Fruit fly (Drosophila melanogaster) whole organism, embryonic: Measurements from ENCODE around the gene CG14984.
A peak's percentile ranks its signal among the peaks of the same experiment; 100 is the strongest.

ENCODE experiments used
- Aef1 ChIP-seq: fragments of 200-800 bp; sonication (Bioruptor generic); IDR thresholded peaks from 3 replicates; pipeline ENCODE4 v1.3.6; 2022; ENCODE audit warnings: missing biosample characterization, missing genetic modification characterization
- C15 ChIP-seq: fragments of 200-800 bp; sonication (Bioruptor generic); IDR thresholded peaks from 3 replicates; pipeline ENCODE4 v1.3.6; 2022; ENCODE audit warnings: missing biosample characterization, missing genetic modification characterization
- CG10147 ChIP-seq: fragments of 200-800 bp; sonication (Bioruptor generic); optimal IDR thresholded peaks from 2 replicates; lab custom pipeline; 2019; ENCODE audit warnings: missing biosample characterization, mild to moderate bottlenecking, missing genetic modification characterization, moderate library complexity
- CG10267 ChIP-seq: fragments of 200-800 bp; sonication (Bioruptor generic); optimal IDR thresholded peaks from 2 replicates; lab custom pipeline; 2018; ENCODE audit warnings: missing biosample characterization, mild to moderate bottlenecking, missing genetic modification characterization, moderate library complexity
- CG10321 ChIP-seq: fragments of 200-800 bp; sonication (Bioruptor generic); IDR thresholded peaks from 2 replicates; pipeline ENCODE4 v1.3.6; 2022; ENCODE audit warnings: missing biosample characterization, missing genetic modification characterization
- CG10462 ChIP-seq: fragments of 200-800 bp; sonication (Bioruptor generic); optimal IDR thresholded peaks from 2 replicates; lab custom pipeline; 2016; ENCODE audit warnings: missing biosample characterization, missing genetic modification characterization
- CG10565 ChIP-seq: fragments of 200-800 bp; sonication (Bioruptor generic); optimal IDR thresholded peaks from 3 replicates; lab custom pipeline; 2016; ENCODE audit warnings: missing biosample characterization, mild to moderate bottlenecking, missing genetic modification characterization
- CG10979 ChIP-seq: fragments of 200-800 bp; sonication (Bioruptor generic); optimal IDR thresholded peaks from 2 replicates; lab custom pipeline; 2018; ENCODE audit warnings: missing biosample characterization, mild to moderate bottlenecking, missing genetic modification characterization, moderate library complexity
- CG12104 ChIP-seq: fragments of 200-800 bp; sonication (Bioruptor generic); optimal IDR thresholded peaks from 3 replicates; lab custom pipeline; 2016; ENCODE audit warnings: missing biosample characterization, missing genetic modification characterization
- CG12659 ChIP-seq: fragments of 200-800 bp; sonication (Bioruptor generic); optimal IDR thresholded peaks from 3 replicates; lab custom pipeline; 2017; ENCODE audit warnings: mild to moderate bottlenecking, missing biosample characterization, missing genetic modification reagents, missing genetic modification characterization
- CG14050 ChIP-seq: fragments of 200-800 bp; sonication (Bioruptor generic); IDR thresholded peaks from 3 replicates; pipeline ENCODE4 v1.3.6; 2022; ENCODE audit warnings: missing biosample characterization, missing genetic modification characterization
- CG14710 ChIP-seq: fragments of 200-800 bp; sonication (Bioruptor generic); optimal IDR thresholded peaks from 3 replicates; lab custom pipeline; 2019; ENCODE audit warnings: missing biosample characterization, mild to moderate bottlenecking, missing genetic modification characterization, moderate library complexity
- CG1529 ChIP-seq: fragments of 200-800 bp; sonication (Bioruptor generic); optimal IDR thresholded peaks from 3 replicates; lab custom pipeline; 2018; ENCODE audit warnings: missing biosample characterization, missing genetic modification characterization
- CG17359 ChIP-seq: fragments of 200-800 bp; sonication (Bioruptor generic); optimal IDR thresholded peaks from 3 replicates; lab custom pipeline; 2018; ENCODE audit warnings: missing biosample characterization, mild to moderate bottlenecking, missing genetic modification characterization, moderate library complexity
- CG17612 ChIP-seq: fragments of 200-800 bp; sonication (Bioruptor generic); IDR thresholded peaks from 2 replicates; pipeline ENCODE4 v1.3.6; 2022; ENCODE audit warnings: missing biosample characterization, missing genetic modification characterization
- CG17912 ChIP-seq: fragments of 200-800 bp; sonication (Bioruptor generic); optimal IDR thresholded peaks from 2 replicates; lab custom pipeline; 2018; ENCODE audit warnings: missing biosample characterization, mild to moderate bottlenecking, missing genetic modification characterization
- CG18599 ChIP-seq: fragments of 200-800 bp; sonication (Bioruptor generic); optimal IDR thresholded peaks from 3 replicates; lab custom pipeline; 2017; ENCODE audit warnings: missing biosample characterization, missing genetic modification characterization, mild to moderate bottlenecking, moderate library complexity, missing genetic modification reagents
- CG2116 ChIP-seq: fragments of 200-800 bp; sonication (Bioruptor generic); optimal IDR thresholded peaks from 3 replicates; lab custom pipeline; 2018; ENCODE audit warnings: missing biosample characterization, mild to moderate bottlenecking, missing genetic modification characterization
- CG2129 ChIP-seq: fragments of 200-800 bp; sonication (Bioruptor generic); IDR thresholded peaks from 2 replicates; pipeline ENCODE4 v1.3.6; 2022; ENCODE audit warnings: missing biosample characterization, missing genetic modification characterization; ENCODE audit not compliant: partially characterized antibody
- CG33213 ChIP-seq: fragments of 200-800 bp; sonication (Bioruptor generic); optimal IDR thresholded peaks from 3 replicates; lab custom pipeline; 2016; ENCODE audit warnings: missing biosample characterization, missing genetic modification characterization
- CG4282 ChIP-seq: fragments of 200-800 bp; sonication (Bioruptor generic); optimal IDR thresholded peaks from 2 replicates; lab custom pipeline; 2016; ENCODE audit warnings: missing biosample characterization, missing genetic modification characterization
- CG4820 ChIP-seq: fragments of 200-800 bp; sonication (Bioruptor generic); optimal IDR thresholded peaks from 3 replicates; lab custom pipeline; 2016; ENCODE audit warnings: missing biosample characterization, missing genetic modification characterization
- CG5953 ChIP-seq: fragments of 200-800 bp; sonication (Bioruptor generic); IDR thresholded peaks from 2 replicates; pipeline ENCODE4 v1.3.6; 2022; ENCODE audit warnings: missing biosample characterization, missing genetic modification characterization
- CG6272 ChIP-seq: fragments of 200-800 bp; sonication (Bioruptor generic); IDR thresholded peaks from 2 replicates; pipeline ENCODE4 v1.3.6; 2022; ENCODE audit warnings: missing biosample characterization, missing genetic modification characterization
- CG6683 ChIP-seq: fragments of 200-800 bp; sonication (Bioruptor generic); optimal IDR thresholded peaks from 2 replicates; lab custom pipeline; 2017; ENCODE audit warnings: missing biosample characterization, mild to moderate bottlenecking, missing genetic modification characterization, missing genetic modification reagents
- CG8388 ChIP-seq: fragments of 200-800 bp; sonication (Bioruptor generic); optimal IDR thresholded peaks from 2 replicates; lab custom pipeline; 2019; ENCODE audit warnings: missing biosample characterization, mild to moderate bottlenecking, missing genetic modification characterization, moderate library complexity
- CG9932 ChIP-seq: fragments of 200-800 bp; sonication (Bioruptor generic); IDR thresholded peaks from 2 replicates; pipeline ENCODE4 v1.3.6; 2022; ENCODE audit warnings: missing biosample characterization, missing genetic modification characterization
- D19B ChIP-seq: fragments of 200-800 bp; sonication (Bioruptor generic); optimal IDR thresholded peaks from 2 replicates; lab custom pipeline; 2017; ENCODE audit warnings: missing biosample characterization, mild to moderate bottlenecking, missing genetic modification characterization
- Dref ChIP-seq: fragments of 200-800 bp; sonication (Bioruptor generic); IDR thresholded peaks from 2 replicates; pipeline ENCODE4 v1.3.6; 2022; ENCODE audit warnings: missing biosample characterization, missing genetic modification characterization
- ERR ChIP-seq: fragments of 200-800 bp; sonication (Bioruptor generic); optimal IDR thresholded peaks from 2 replicates; lab custom pipeline; 2016; ENCODE audit warnings: missing biosample characterization, missing genetic modification characterization
- Gsc ChIP-seq: fragments of 200-800 bp; sonication (Bioruptor generic); IDR thresholded peaks from 2 replicates; pipeline ENCODE4 v1.3.6; 2022; ENCODE audit warnings: missing biosample characterization, missing genetic modification characterization
- H2.0 ChIP-seq: fragments of 200-800 bp; sonication (Bioruptor generic); IDR thresholded peaks from 2 replicates; pipeline ENCODE4 v1.3.6; 2022; ENCODE audit warnings: missing biosample characterization, missing genetic modification characterization
- NC2α ChIP-seq: fragments of 200-800 bp; sonication (Bioruptor generic); optimal IDR thresholded peaks from 2 replicates; lab custom pipeline; 2016; ENCODE audit warnings: missing biosample characterization, missing genetic modification characterization
- Nf-YC ChIP-seq: fragments of 200-800 bp; optimal IDR thresholded peaks from 3 replicates; lab custom pipeline; 2019; ENCODE audit warnings: missing biosample characterization, mild to moderate bottlenecking, missing genetic modification characterization, moderate library complexity
- Scr ChIP-seq: fragments of 200-800 bp; sonication (Bioruptor generic); IDR thresholded peaks from 2 replicates; pipeline ENCODE4 v1.3.6; 2022; ENCODE audit warnings: missing biosample characterization, missing genetic modification characterization; ENCODE audit not compliant: partially characterized antibody
- Sry-δ ChIP-seq: fragments of 200-800 bp; sonication (Bioruptor generic); optimal IDR thresholded peaks from 2 replicates; lab custom pipeline; 2016; ENCODE audit warnings: missing biosample characterization, missing genetic modification characterization
- Ssrp ChIP-seq: fragments of 200-800 bp; sonication (Bioruptor generic); optimal IDR thresholded peaks from 2 replicates; lab custom pipeline; 2018; ENCODE audit warnings: missing biosample characterization, mild to moderate bottlenecking, missing genetic modification characterization, moderate library complexity
- TFAM ChIP-seq: fragments of 200-800 bp; sonication (Bioruptor generic); optimal IDR thresholded peaks from 2 replicates; lab custom pipeline; 2017; ENCODE audit warnings: missing biosample characterization, missing genetic modification characterization, inconsistent platforms
- az2 ChIP-seq: fragments of 200-800 bp; sonication (Bioruptor generic); optimal IDR thresholded peaks from 3 replicates; lab custom pipeline; 2016; ENCODE audit warnings: missing biosample characterization, missing genetic modification characterization
- br ChIP-seq: fragments of >200 bp; optimal IDR thresholded peaks from 2 replicates; lab custom pipeline; 2017
- cg ChIP-seq: fragments of 200-800 bp; sonication (Bioruptor generic); optimal IDR thresholded peaks from 3 replicates; lab custom pipeline; 2019; ENCODE audit warnings: missing biosample characterization, mild to moderate bottlenecking, missing genetic modification characterization, moderate library complexity
- dmrt99B ChIP-seq: fragments of 200-800 bp; sonication (Bioruptor generic); optimal IDR thresholded peaks from 2 replicates; lab custom pipeline; 2018; ENCODE audit warnings: missing biosample characterization, mild to moderate bottlenecking, missing genetic modification characterization, moderate library complexity
- ewg ChIP-seq: fragments of 200-800 bp; sonication (Bioruptor generic); optimal IDR thresholded peaks from 3 replicates; lab custom pipeline; 2017; ENCODE audit warnings: mild to moderate bottlenecking, missing biosample characterization, missing genetic modification reagents, missing genetic modification characterization
- gsb ChIP-seq: fragments of 200-800 bp; sonication (Bioruptor generic); IDR thresholded peaks from 2 replicates; pipeline ENCODE4 v1.3.6; 2022; ENCODE audit warnings: missing biosample characterization, missing genetic modification characterization
- lmd ChIP-seq: fragments of 200-800 bp; sonication (Bioruptor generic); IDR thresholded peaks from 2 replicates; pipeline ENCODE4 v1.3.6; 2022; ENCODE audit warnings: missing biosample characterization, missing genetic modification characterization
- lola ChIP-seq, 3 experiments: fragments of >200 bp in 2 of 3; fragments of 200-800 bp in 1 of 3; sonication (Bioruptor generic) in 1 of 3; optimal IDR thresholded peaks; 2 replicates each; lab custom pipeline; 2017 to 2019; ENCODE audit warnings: missing biosample characterization in 3 of 3, missing genetic modification characterization in 3 of 3, mild to moderate bottlenecking in 1 of 3, moderate library complexity in 1 of 3
- phol ChIP-seq: fragments of 200-800 bp; sonication (Bioruptor generic); optimal IDR thresholded peaks from 3 replicates; lab custom pipeline; 2018; ENCODE audit warnings: missing biosample characterization, mild to moderate bottlenecking, missing genetic modification characterization, moderate library complexity
- slbo ChIP-seq: fragments of 200-800 bp; sonication (Bioruptor generic); IDR thresholded peaks from 2 replicates; pipeline ENCODE4 v1.3.6; 2022; ENCODE audit warnings: missing biosample characterization, missing genetic modification characterization
- stwl ChIP-seq: fragments of 200-800 bp; sonication (Bioruptor generic); optimal IDR thresholded peaks from 3 replicates; lab custom pipeline; 2018; ENCODE audit warnings: missing biosample characterization, mild to moderate bottlenecking, missing genetic modification characterization, moderate library complexity
- vnd ChIP-seq: fragments of 200-800 bp; sonication (Bioruptor generic); IDR thresholded peaks from 3 replicates; pipeline ENCODE4 v1.3.6; 2022; ENCODE audit warnings: missing biosample characterization, missing genetic modification characterization; ENCODE audit not compliant: partially characterized antibody

Gene CG14984

dm6 chr3L:3935567-3936207 lies 16.7 kb downstream of the CG14984 start, which contains the start of gene Eip63F-1 (continued):
- no peak for TF ChIP-seq Dref (GFP tag; lab: Robert Waterston, UW)
- TF ChIP-seq CG10147, result peak; percentile 78
- peak; percentile 42 for TF ChIP-seq CG14710 (tag; lab: Kevin White, UChicago)
- TF ChIP-seq ERR (GFP tag; lab: Kevin White, UChicago), result no peak
- peak; percentile 38 for TF ChIP-seq D19B (GFP tag; lab: Kevin White, UChicago)
- no peak for TF ChIP-seq CG2129 (GFP tag; lab: Robert Waterston, UW)
- peak; percentile 38; the same call in 1 of the 3 replicates for TF ChIP-seq Aef1 (GFP tag; lab: Robert Waterston, UW)
- no peak for TF ChIP-seq CG17612 (GFP tag; lab: Robert Waterston, UW)
- TF ChIP-seq CG10321, result no peak
- TF ChIP-seq stwl (tag; lab: Kevin White, UChicago), result no peak
- TF ChIP-seq CG8388 (GFP tag; lab: Kevin White, UChicago), result peak; percentile 45
- peak; percentile 37; the same call in 1 of the 2 replicates for TF ChIP-seq CG5953 (GFP tag; lab: Robert Waterston, UW)
- TF ChIP-seq CG10462 (GFP tag; lab: Kevin White, UChicago), result no peak
- peak; percentile 65 for TF ChIP-seq CG17359 (tag; lab: Kevin White, UChicago)
- peak; percentile 71 for TF ChIP-seq dmrt99B (tag; lab: Kevin White, UChicago)
- peak; percentile 54 for TF ChIP-seq CG10267
- TF ChIP-seq lola (GFP tag; optimal IDR thresholded peaks at IDR 0.05; lab: Kevin White, UChicago), result no peak
- TF ChIP-seq slbo (GFP tag; lab: Robert Waterston, UW), result peak; percentile 71
- TF ChIP-seq CG2116 (GFP tag; lab: Kevin White, UChicago), result no peak
- peak; percentile 73 for TF ChIP-seq Nf-YC
- peak; percentile 72 for TF ChIP-seq lmd (GFP tag; lab: Robert Waterston, UW)
- no peak for TF ChIP-seq CG17912 (GFP tag; lab: Kevin White, UChicago)
- TF ChIP-seq H2.0 (GFP tag; lab: Robert Waterston, UW), result peak; percentile 51; the same call in 1 of the 2 replicates
- TF ChIP-seq CG14050 (GFP tag; lab: Robert Waterston, UW), result peak; percentile 54; the same call in 2 of the 3 replicates
- TF ChIP-seq CG18599 (GFP tag; lab: Kevin White, UChicago), result peak; percentile 74
- TF ChIP-seq phol (tag; lab: Kevin White, UChicago), result peak; percentile 78
- TF ChIP-seq C15 (GFP tag; lab: Robert Waterston, UW), result no peak
- TF ChIP-seq TFAM (GFP tag; lab: Kevin White, UChicago), result no peak
- peak; percentile 66 for TF ChIP-seq CG10979 (tag; lab: Kevin White, UChicago)
- no peak for TF ChIP-seq cg
- no peak for TF ChIP-seq CG10565 (GFP tag; lab: Kevin White, UChicago)
- no peak for TF ChIP-seq gsb (GFP tag; lab: Robert Waterston, UW)
- no peak for TF ChIP-seq vnd (GFP tag; lab: Robert Waterston, UW)
- no peak for TF ChIP-seq NC2α (GFP tag; lab: Kevin White, UChicago)
- TF ChIP-seq CG4820 (GFP tag; lab: Kevin White, UChicago), result peak; percentile 35
- TF ChIP-seq br, result no peak
- TF ChIP-seq Gsc, result no peak
- TF ChIP-seq Scr (GFP tag; lab: Robert Waterston, UW), result no peak
- TF ChIP-seq CG1529 (GFP tag; lab: Kevin White, UChicago), result peak; percentile 45
- TF ChIP-seq CG12104, result peak; percentile 43
- no peak for TF ChIP-seq CG6683 (GFP tag; lab: Kevin White, UChicago)
- TF ChIP-seq CG9932 (GFP tag; lab: Robert Waterston, UW), result peak; percentile 61
- TF ChIP-seq Ssrp, result peak; percentile 71
- TF ChIP-seq CG12659 (GFP tag; lab: Kevin White, UChicago), result peak; percentile 67
- TF ChIP-seq CG33213 (GFP tag; lab: Kevin White, UChicago), result no peak
- TF ChIP-seq az2 (GFP tag; lab: Kevin White, UChicago), result peak; percentile 45
- TF ChIP-seq CG4282 (GFP tag; lab: Kevin White, UChicago), result no peak
- TF ChIP-seq CG6272 (GFP tag; lab: Robert Waterston, UW), result no peak
- peak; percentile 5 for TF ChIP-seq Sry-δ (GFP tag; lab: Kevin White, UChicago)
- peak; percentile 32 for TF ChIP-seq ewg (GFP tag; lab: Kevin White, UChicago)
